Worm (Caenorhabditis elegans): ENCODE results near the gene dhs-25.

dhs-25 gene

DNA sequence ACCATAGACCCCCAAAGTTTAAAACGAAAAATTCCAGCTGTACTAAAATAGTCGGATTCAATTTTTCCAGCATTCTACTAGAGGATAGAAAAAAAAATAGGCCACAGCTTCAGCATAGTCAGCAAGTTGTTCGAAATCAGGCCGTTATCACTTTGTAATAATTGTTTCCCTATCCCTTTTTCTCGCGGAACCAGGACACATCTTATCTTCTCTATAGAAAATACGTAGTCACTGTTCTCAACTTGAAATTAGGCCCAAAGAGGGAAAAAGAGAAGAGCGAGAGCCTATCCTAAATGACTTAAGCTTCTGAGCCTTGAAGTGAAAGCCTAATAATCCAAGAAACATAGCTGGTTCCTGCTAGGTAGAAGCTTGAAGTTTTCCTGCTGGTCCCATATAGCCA is 40.6 kb upstream of the dhs-25 start (continued):
- TF ChIP-seq ceh-28 (tag; optimal IDR thresholded peaks at IDR 0.05) (no peak), madf-9 (GFP tag; conservative IDR thresholded peaks at IDR 0.05) (no peak), unc-62 (GFP tag; optimal IDR thresholded peaks at IDR 0.05 in 1 of 2) (no peak), unc-62 (tag; optimal IDR thresholded peaks at IDR 0.05) (no peak), zip-11 (GFP tag; IDR thresholded peaks at IDR 0.05) (no peak), nhr-25 (tag; optimal IDR thresholded peaks at IDR 0.05; ENCODE audit: borderline replicate concordance, insufficient read depth) (no peak), F37D6.2 (tag; optimal IDR thresholded peaks at IDR 0.05) (no peak), ceh-20 (GFP tag; IDR thresholded peaks at IDR 0.05) (no peak), sdz-12 (GFP tag; optimal IDR thresholded peaks at IDR 0.05) (no peak), arid-1 (GFP tag; conservative IDR thresholded peaks at IDR 0.05) (0 out of 2 replicates have a peak, but pooled peaks have one; percentile 22), aha-1 (tag) (peak; percentile 45), mdt-29 (GFP tag; IDR thresholded peaks at IDR 0.05) (no peak), daf-16 (GFP tag; optimal IDR thresholded peaks at IDR 0.05) (no peak), daf-16 (tag; optimal IDR thresholded peaks at IDR 0.05) (peak; percentile 3), lin-1 (GFP tag; IDR thresholded peaks at IDR 0.05) (no peak), jun-1 (tag; optimal IDR thresholded peaks at IDR 0.05) (peak; percentile 36), egl-43 (GFP tag; IDR thresholded peaks at IDR 0.05) (no peak), ZK546.5 (tag; optimal IDR thresholded peaks at IDR 0.05) (no peak), ztf-7 (tag; optimal IDR thresholded peaks at IDR 0.05) (no peak), lin-13 (GFP tag; optimal IDR thresholded peaks at IDR 0.05) (no peak), dmd-6 (GFP tag; IDR thresholded peaks at IDR 0.05) (no peak), ces-1 (GFP tag; optimal IDR thresholded peaks at IDR 0.05) (no peak), mxl-3 (GFP tag; optimal IDR thresholded peaks at IDR 0.05) (no peak), saeg-2 (GFP tag; IDR thresholded peaks at IDR 0.05) (no peak), dmd-8 (GFP tag; IDR thresholded peaks at IDR 0.05) (no peak), ztf-11 (tag; optimal IDR thresholded peaks at IDR 0.05) (no peak), F26F4.8 (GFP tag; conservative IDR thresholded peaks at IDR 0.05) (no peak), lin-15B (tag; optimal IDR thresholded peaks at IDR 0.05) (no peak), ZK337.2 (GFP tag; IDR thresholded peaks at IDR 0.05) (no peak), zfp-3 (GFP tag; conservative IDR thresholded peaks at IDR 0.05) (no peak), aly-2 (tag; optimal IDR thresholded peaks at IDR 0.05) (no peak), nhr-111 (GFP tag; optimal IDR thresholded peaks at IDR 0.05) (no peak), nhr-76 (tag; optimal IDR thresholded peaks at IDR 0.05) (no peak), zag-1 (tag; optimal IDR thresholded peaks at IDR 0.05) (no peak), nhr-41 (GFP tag; IDR thresholded peaks at IDR 0.05) (no peak), zip-2 (tag; optimal IDR thresholded peaks at IDR 0.05) (peak; percentile 19), ctbp-1 (GFP tag; IDR thresholded peaks at IDR 0.05) (no peak), hlh-30 (tag; optimal IDR thresholded peaks at IDR 0.05; ENCODE audit: insufficient read depth) (peak; percentile 19), nhr-28 (tag; optimal IDR thresholded peaks at IDR 0.05) (no peak), nhr-42 (GFP tag; IDR thresholded peaks at IDR 0.05) (peak; percentile 39; the same call in 1 of the 2 replicates), ceh-62 (tag; optimal IDR thresholded peaks at IDR 0.05) (no peak), hlh-11 (tag; optimal IDR thresholded peaks at IDR 0.05) (peak; percentile 23), daf-8 (GFP tag; IDR thresholded peaks at IDR 0.05) (no peak), lim-7 (GFP tag; IDR thresholded peaks at IDR 0.05) (no peak), egl-27 (tag; optimal IDR thresholded peaks at IDR 0.05) (no peak), vab-7 (GFP tag; IDR thresholded peaks at IDR 0.05) (no peak), skn-1 (tag; optimal IDR thresholded peaks at IDR 0.05) (no peak), php-3 (GFP tag; IDR thresholded peaks at IDR 0.05) (0 out of 2 replicates have a peak, but pooled peaks have one; percentile 9), lsy-2 (tag; optimal IDR thresholded peaks at IDR 0.05) (peak in 1 of 2 experiments; percentile 22), lir-3 (tag; optimal IDR thresholded peaks at IDR 0.05) (no peak), duxl-1 (tag; optimal IDR thresholded peaks at IDR 0.05; ENCODE audit: poor library complexity) (peak; percentile 64), ceh-44 (GFP tag; IDR thresholded peaks at IDR 0.05) (no peak), hif-1 (tag; optimal IDR thresholded peaks at IDR 0.05) (no peak)
